Fruit fly (Drosophila melanogaster) whole organism, wandering third instar larva: ENCODE measurements around the gene CG7080.

Experiments
- Abd-B ChIP-seq: fragments of >200 bp; optimal IDR thresholded peaks from 2 replicates; lab custom pipeline; 2017; ENCODE audit warnings: missing biosample characterization, missing genetic modification characterization
- Dfd ChIP-seq: fragments of >200 bp; optimal IDR thresholded peaks from 2 replicates; lab custom pipeline; 2017; ENCODE audit warnings: missing biosample characterization, missing genetic modification characterization
- GATAd ChIP-seq: sonication (Bioruptor generic); optimal IDR thresholded peaks from 2 replicates; lab custom pipeline; 2016; ENCODE audit warnings: missing biosample characterization, missing genetic modification characterization
- Mio ChIP-seq: sonication (Bioruptor generic); optimal IDR thresholded peaks from 2 replicates; lab custom pipeline; 2016; ENCODE audit warnings: missing biosample characterization, missing genetic modification characterization
- Rel ChIP-seq, 2 experiments: fragments of 200-800 bp; sonication (Bioruptor generic) in 1 of 2; optimal IDR thresholded peaks; 2 replicates in 1 of 2; 3 replicates in 1 of 2; lab custom pipeline; 2016 to 2019; ENCODE audit warnings: mild to moderate bottlenecking in 2 of 2, missing biosample characterization in 2 of 2, missing genetic modification characterization in 2 of 2, moderate library complexity in 1 of 2
- dl ChIP-seq, 2 experiments: fragments of 175-275, 200-275 bp in 1 of 2; fragments of 200-275 bp in 1 of 2; sonication (Bioruptor generic); optimal IDR thresholded peaks; lab custom pipeline; 2018; ENCODE audit warnings: mild to moderate bottlenecking in 2 of 2, missing biosample characterization in 2 of 2, missing genetic modification characterization in 2 of 2, moderate library complexity in 2 of 2; ENCODE audit not compliant: partially characterized antibody in 2 of 2, insufficient read depth in 1 of 2
- foxo ChIP-seq, 2 experiments: fragments of 200-800 bp; sonication (Bioruptor generic); optimal IDR thresholded peaks; 2 replicates in 1 of 2; 3 replicates in 1 of 2; lab custom pipeline; 2016 to 2017; ENCODE audit warnings: missing biosample characterization in 2 of 2, missing genetic modification characterization in 2 of 2
- fru ChIP-seq: fragments of 200-800 bp; sonication (Bioruptor generic); optimal IDR thresholded peaks from 3 replicates; lab custom pipeline; 2016; ENCODE audit warnings: missing biosample characterization, mild to moderate bottlenecking, missing genetic modification characterization
- h ChIP-seq: fragments of 200-800 bp; sonication (Bioruptor generic); optimal IDR thresholded peaks from 3 replicates; lab custom pipeline; 2016; ENCODE audit warnings: missing biosample characterization, mild to moderate bottlenecking, missing genetic modification characterization
- lola ChIP-seq: fragments of >200 bp; optimal IDR thresholded peaks from 2 replicates; lab custom pipeline; 2017; ENCODE audit warnings: missing biosample characterization, missing genetic modification characterization
- pan ChIP-seq: fragments of >200 bp; optimal IDR thresholded peaks from 2 replicates; lab custom pipeline; 2017
- psq ChIP-seq: fragments of 200-800 bp; sonication (Bioruptor generic); optimal IDR thresholded peaks from 3 replicates; lab custom pipeline; 2017; ENCODE audit warnings: missing biosample characterization, mild to moderate bottlenecking, missing genetic modification characterization, moderate library complexity

dm6 chr3R:22331691-22332090 is 2.6 kb downstream of the CG7080 start, which contains the start of gene CG13862:
- TF ChIP-seq Mio (no peak), psq (GFP tag; lab: Kevin White, UChicago) (no peak), pan (lab: Kevin White, UChicago) (no peak), GATAd (no peak), Abd-B (GFP tag; lab: Kevin White, UChicago) (no peak), dl (GFP tag; optimal IDR thresholded peaks at IDR 0.05; lab: Kevin White, UChicago; ENCODE audit: insufficient read depth in 1 of 2, partially characterized antibody in 2 of 2) (no peak), h (no peak), foxo (GFP tag; optimal IDR thresholded peaks at IDR 0.05; lab: Kevin White, UChicago) (no peak), fru (GFP tag; lab: Kevin White, UChicago) (no peak), Dfd (GFP tag; lab: Kevin White, UChicago) (no peak), lola (GFP tag; lab: Kevin White, UChicago) (no peak), Rel (GFP tag; optimal IDR thresholded peaks at IDR 0.05; lab: Kevin White, UChicago) (no peak), Rel (tag; optimal IDR thresholded peaks at IDR 0.05; lab: Kevin White, UChicago) (no peak)
